Worm (Caenorhabditis elegans): Measurements from ENCODE around the gene mdl-1.

- TF ChIP-seq cog-1 (tag; optimal IDR thresholded peaks at IDR 0.05) (no peak), flt-1 (GFP tag; IDR thresholded peaks at IDR 0.05) (no peak)
Measured at ce11 chrX:6740983-6741365, 1.2 kb upstream of the mdl-1 start.

All from whole organism, midembryonic.